Worm (Caenorhabditis elegans) whole organism, L4 larva: Measurements from ENCODE around the gene srz-70.

ENCODE experiments used
- F26F4.8 ChIP-seq: fragments of 200-800 bp; sonication (Bioruptor generic); conservative IDR thresholded peaks from 2 replicates; pipeline ENCODE4 v1.3.6; 2022; ENCODE audit warnings: missing genetic modification characterization, missing compliant biosample characterization
- R02D3.7 ChIP-seq: fragments of 150-350 bp; sonication (generic microtip); optimal IDR thresholded peaks from 3 replicates; lab custom pipeline; 2014; ENCODE audit warnings: missing biosample characterization, missing genetic modification characterization
- T20F7.1 ChIP-seq: fragments of 200-800 bp; sonication (Bioruptor generic); optimal IDR thresholded peaks from 2 replicates; lab custom pipeline; 2018; ENCODE audit warnings: mild to moderate bottlenecking, missing genetic modification characterization, missing compliant biosample characterization
- Y5F2A.4 ChIP-seq: fragments of 200-800 bp; sonication (Bioruptor generic); optimal IDR thresholded peaks from 2 replicates; lab custom pipeline; 2018; ENCODE audit warnings: mild to moderate bottlenecking, missing genetic modification characterization, missing compliant biosample characterization
- ZK337.2 ChIP-seq: fragments of 200-800 bp; sonication (Bioruptor generic); IDR thresholded peaks from 2 replicates; pipeline ENCODE4 v1.3.6; 2022; ENCODE audit warnings: missing genetic modification reagents, missing genetic modification characterization, missing compliant biosample characterization
- aha-1 ChIP-seq: fragments of 150-350 bp; peaks from one replicate; lab custom pipeline; 2014; ENCODE audit warnings: missing biosample characterization, missing genetic modification characterization
- arid-1 ChIP-seq: fragments of 200-800 bp; sonication (Bioruptor generic); conservative IDR thresholded peaks from 2 replicates; pipeline ENCODE4 v1.3.6; 2022; ENCODE audit warnings: missing genetic modification reagents, missing genetic modification characterization, missing compliant biosample characterization
- ceh-20 ChIP-seq: fragments of 200-800 bp; sonication (Bioruptor generic); IDR thresholded peaks from 2 replicates; pipeline ENCODE4 v1.3.6; 2022; ENCODE audit warnings: missing genetic modification reagents, missing genetic modification characterization, missing compliant biosample characterization
- cey-2 ChIP-seq: sonication (generic microtip); optimal IDR thresholded peaks from 3 replicates; lab custom pipeline; 2017; ENCODE audit warnings: missing genetic modification characterization, mild to moderate bottlenecking, missing compliant biosample characterization, antibody characterized with exemption, borderline replicate concordance; ENCODE audit not compliant: insufficient read depth
- ctbp-1 ChIP-seq: fragments of 200-800 bp; sonication (Bioruptor generic); IDR thresholded peaks from 2 replicates; pipeline ENCODE4 v1.3.6; 2022; ENCODE audit warnings: missing genetic modification reagents, missing genetic modification characterization, missing compliant biosample characterization
- daf-16 ChIP-seq, 3 experiments: sonication (generic microtip); optimal IDR thresholded peaks; 2 replicates each; lab custom pipeline; 2016 to 2017; ENCODE audit warnings: missing genetic modification characterization in 3 of 3, missing genetic modification reagents in 3 of 3, mild to moderate bottlenecking in 2 of 3, missing compliant biosample characterization in 2 of 3, missing biosample characterization in 1 of 3, moderate library complexity in 1 of 3
- daf-19 ChIP-seq: fragments of 200-800 bp; sonication (Bioruptor generic); conservative IDR thresholded peaks from 2 replicates; pipeline ENCODE4 v1.3.6; 2022; ENCODE audit warnings: missing genetic modification characterization, missing compliant biosample characterization
- duxl-1 ChIP-seq: sonication (generic microtip); optimal IDR thresholded peaks from 2 replicates; lab custom pipeline; 2016; ENCODE audit warnings: mild to moderate bottlenecking, missing genetic modification characterization, moderate library complexity, missing compliant biosample characterization; ENCODE audit not compliant: poor library complexity
- jun-1 ChIP-seq: fragments of 150-350 bp; optimal IDR thresholded peaks from 2 replicates; lab custom pipeline; 2014; ENCODE audit warnings: missing biosample characterization, missing genetic modification reagents, missing genetic modification characterization
- lin-13 ChIP-seq: fragments of 150-350 bp; optimal IDR thresholded peaks from 2 replicates; lab custom pipeline; 2014; ENCODE audit warnings: missing biosample characterization, missing genetic modification reagents, missing genetic modification characterization
- lin-15B ChIP-seq: fragments of 150-350 bp; sonication (generic microtip); optimal IDR thresholded peaks from 3 replicates; lab custom pipeline; 2014; ENCODE audit warnings: missing biosample characterization, missing genetic modification characterization
- lsy-2 ChIP-seq, 2 experiments: fragments of 150-350 bp in 1 of 2; sonication (generic microtip) in 1 of 2; optimal IDR thresholded peaks; 2 replicates each; lab custom pipeline; 2014 to 2017; ENCODE audit warnings: missing biosample characterization in 2 of 2, missing genetic modification characterization in 2 of 2
- madf-9 ChIP-seq: fragments of 200-800 bp; sonication (Bioruptor generic); conservative IDR thresholded peaks from 2 replicates; pipeline ENCODE4 v1.3.6; 2022; ENCODE audit warnings: missing genetic modification reagents, missing genetic modification characterization, missing compliant biosample characterization
- mxl-3 ChIP-seq: fragments of 200-800 bp; sonication (Bioruptor generic); optimal IDR thresholded peaks from 2 replicates; lab custom pipeline; 2018; ENCODE audit warnings: mild to moderate bottlenecking, missing genetic modification characterization, missing compliant biosample characterization
- nhr-237 ChIP-seq: sonication (generic microtip); optimal IDR thresholded peaks from 2 replicates; lab custom pipeline; 2017; ENCODE audit warnings: missing biosample characterization, missing genetic modification characterization
- nhr-25 ChIP-seq: sonication (generic microtip); optimal IDR thresholded peaks from 2 replicates; lab custom pipeline; 2017; ENCODE audit warnings: missing genetic modification characterization, mild to moderate bottlenecking, missing compliant biosample characterization, antibody characterized with exemption, moderate library complexity, borderline replicate concordance; ENCODE audit not compliant: insufficient read depth
- nhr-28 ChIP-seq: fragments of 150-350 bp; optimal IDR thresholded peaks from 2 replicates; lab custom pipeline; 2014; ENCODE audit warnings: missing biosample characterization, missing genetic modification characterization
- nhr-42 ChIP-seq: fragments of 200-800 bp; sonication (Bioruptor generic); IDR thresholded peaks from 2 replicates; pipeline ENCODE4 v1.3.6; 2022; ENCODE audit warnings: missing genetic modification characterization, missing compliant biosample characterization
- nhr-77 ChIP-seq: fragments of 150-350 bp; optimal IDR thresholded peaks from 2 replicates; lab custom pipeline; 2014; ENCODE audit warnings: missing biosample characterization, missing genetic modification characterization
- set-16 ChIP-seq: fragments of 200-800 bp; sonication (Bioruptor generic); IDR thresholded peaks from 2 replicates; pipeline ENCODE4 v1.3.6; 2022; ENCODE audit warnings: missing genetic modification reagents, missing genetic modification characterization, missing compliant biosample characterization
- snpc-1.2 ChIP-seq: fragments of 200-800 bp; sonication (Bioruptor generic); IDR thresholded peaks from 2 replicates; pipeline ENCODE4 v1.3.6; 2022; ENCODE audit warnings: missing genetic modification reagents, missing genetic modification characterization, missing compliant biosample characterization
- snpc-4 ChIP-seq: fragments of 150-350 bp; optimal IDR thresholded peaks from 2 replicates; lab custom pipeline; 2014; ENCODE audit warnings: missing biosample characterization, missing genetic modification characterization
- tra-1 ChIP-seq: fragments of 200-800 bp; sonication (Bioruptor generic); IDR thresholded peaks from 2 replicates; pipeline ENCODE4 v1.3.6; 2022; ENCODE audit warnings: missing genetic modification reagents, missing genetic modification characterization, missing compliant biosample characterization
- unc-62 ChIP-seq, 3 experiments: fragments of 150-350 bp in 1 of 3; sonication (generic microtip); optimal IDR thresholded peaks in 2 of 3; peaks in 1 of 3; 1 replicate in 1 of 3; 2 replicates in 2 of 3; lab custom pipeline; 2014 to 2017; ENCODE audit warnings: missing biosample characterization in 3 of 3, missing genetic modification characterization in 3 of 3, missing genetic modification reagents in 3 of 3, missing genotype in 1 of 3
- vab-7 ChIP-seq: fragments of 200-800 bp; sonication (Bioruptor generic); IDR thresholded peaks from 2 replicates; pipeline ENCODE4 v1.3.6; 2022; ENCODE audit warnings: missing genetic modification reagents, missing genetic modification characterization, missing compliant biosample characterization
- zag-1 ChIP-seq: fragments of 150-350 bp; optimal IDR thresholded peaks from 2 replicates; lab custom pipeline; 2014; ENCODE audit warnings: missing biosample characterization, missing genetic modification characterization
- zip-11 ChIP-seq: fragments of 200-800 bp; sonication (Bioruptor generic); IDR thresholded peaks from 2 replicates; pipeline ENCODE4 v1.3.6; 2022; ENCODE audit warnings: missing genetic modification characterization, missing compliant biosample characterization
- zip-2 ChIP-seq: fragments of 150-350 bp; optimal IDR thresholded peaks from 2 replicates; lab custom pipeline; 2014; ENCODE audit warnings: missing biosample characterization, missing genetic modification characterization

Gene srz-70

DNA sequence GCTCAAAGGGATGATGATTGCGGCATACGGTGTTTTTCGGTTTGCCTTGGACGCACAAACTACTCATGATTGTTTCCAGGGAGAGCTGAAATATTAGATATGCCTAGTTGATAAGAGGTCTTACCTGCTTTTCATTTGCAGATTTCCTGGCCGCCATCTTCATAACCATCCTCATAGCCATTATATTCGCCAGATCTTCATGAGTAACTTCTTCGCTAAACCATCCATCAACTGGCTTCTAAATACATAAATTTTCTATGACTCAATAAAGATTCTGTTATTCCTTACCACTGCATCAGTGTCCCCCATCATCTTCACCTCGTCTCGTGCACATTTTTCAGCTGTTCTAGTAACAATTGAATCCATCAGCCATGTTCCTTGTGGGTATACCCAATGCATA, 36.3 kb downstream of the srz-70 start:
- TF ChIP-seq nhr-28 (tag; lab: Kevin White, UChicago): no peak
- TF ChIP-seq aha-1 (tag; lab: Kevin White, UChicago): peak; percentile 95
- no peak for TF ChIP-seq snpc-1.2 (GFP tag; lab: Robert Waterston, UW)
- no peak for TF ChIP-seq duxl-1 (tag; lab: Kevin White, UChicago)
- TF ChIP-seq vab-7 (GFP tag; lab: Robert Waterston, UW): no peak
- TF ChIP-seq tra-1 (GFP tag; lab: Robert Waterston, UW): no peak

DNA sequence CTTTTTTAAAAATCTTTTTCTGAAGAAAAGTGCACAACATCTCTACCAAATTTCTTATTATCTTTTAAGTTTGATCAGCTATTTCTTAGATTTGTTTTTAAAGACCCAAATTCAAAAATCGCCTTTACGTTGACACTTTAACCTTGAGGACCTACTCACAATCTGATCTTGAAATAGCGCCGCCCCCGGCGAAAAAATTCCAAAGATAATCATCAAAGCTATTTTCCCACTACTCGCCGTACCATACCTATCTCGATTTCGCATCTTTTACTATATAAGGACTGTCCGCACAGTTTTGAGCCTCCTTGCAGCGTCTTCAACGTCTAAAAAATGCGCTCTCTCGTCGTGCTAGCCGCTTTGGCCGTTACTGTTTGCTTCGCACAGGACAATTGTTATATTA, 38.0 kb downstream of the srz-70 start, which contains the start of gene grd-10:
Gene grd-10, plus strand, starts transcription at position 208 of the 400 bp plus-strand sequence.
- no peak for TF ChIP-seq Y5F2A.4
- no peak for TF ChIP-seq ctbp-1 (GFP tag; lab: Robert Waterston, UW)
- TF ChIP-seq F26F4.8: no peak
- TF ChIP-seq jun-1 (tag; lab: Kevin White, UChicago): no peak
- no peak for TF ChIP-seq lin-13 (GFP tag; lab: Kevin White, UChicago)
- TF ChIP-seq set-16 (GFP tag; lab: Robert Waterston, UW): no peak
- no peak for TF ChIP-seq nhr-237 (tag; lab: Kevin White, UChicago)
- TF ChIP-seq snpc-4 (tag; lab: Kevin White, UChicago): no peak
- no peak for TF ChIP-seq zip-2 (tag; lab: Kevin White, UChicago)
- no peak for TF ChIP-seq zip-11 (GFP tag; lab: Robert Waterston, UW)
- TF ChIP-seq mxl-3: no peak
- no peak for TF ChIP-seq daf-16 (GFP tag; optimal IDR thresholded peaks at IDR 0.05; lab: Kevin White, UChicago)
- no peak for TF ChIP-seq daf-16 (tag; optimal IDR thresholded peaks at IDR 0.05; lab: Kevin White, UChicago)
- no peak for TF ChIP-seq nhr-42 (GFP tag; lab: Robert Waterston, UW)
- no peak for TF ChIP-seq zag-1
- TF ChIP-seq lsy-2 (tag; optimal IDR thresholded peaks at IDR 0.05; lab: Kevin White, UChicago): no peak
- TF ChIP-seq lin-15B (tag; lab: Kevin White, UChicago): no peak
- no peak for TF ChIP-seq nhr-28 (tag; lab: Kevin White, UChicago)
- no peak for TF ChIP-seq nhr-77 (tag; lab: Kevin White, UChicago)
- TF ChIP-seq, all 104 proteins: peak for 0

DNA sequence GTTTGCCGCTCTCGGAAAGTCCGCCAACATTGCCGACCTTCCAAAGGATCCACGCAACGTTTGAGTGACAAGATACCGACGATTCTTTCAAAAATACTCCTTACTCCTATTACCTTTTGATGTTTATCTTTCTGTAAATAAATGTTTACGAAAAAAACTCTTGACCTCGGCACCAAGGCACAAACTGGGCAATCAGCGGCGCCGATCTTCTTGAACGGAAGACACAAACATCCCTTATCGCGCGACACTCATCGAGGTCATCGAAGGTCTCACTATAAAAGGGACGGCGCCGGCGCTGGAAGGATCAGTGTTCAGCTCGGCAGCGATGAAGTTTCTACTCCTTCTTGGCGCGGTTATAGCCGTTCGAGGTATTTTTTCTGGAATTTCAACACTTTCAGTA, 39.5 kb downstream of the srz-70 start, which contains the start of gene grd-3:
Gene grd-3, plus strand, starts transcription at position 302 of the 400 bp plus-strand sequence.
- TF ChIP-seq R02D3.7 (tag; lab: Kevin White, UChicago): no peak
- no peak for TF ChIP-seq madf-9
- no peak for TF ChIP-seq ZK337.2 (GFP tag; lab: Robert Waterston, UW)
- no peak for TF ChIP-seq daf-19 (GFP tag; lab: Robert Waterston, UW)
- TF ChIP-seq jun-1 (tag; lab: Kevin White, UChicago): no peak
- no peak for TF ChIP-seq ceh-20
- no peak for TF ChIP-seq cey-2 (tag; lab: Kevin White, UChicago)
- TF ChIP-seq T20F7.1 (GFP tag; lab: Kevin White, UChicago): no peak

DNA sequence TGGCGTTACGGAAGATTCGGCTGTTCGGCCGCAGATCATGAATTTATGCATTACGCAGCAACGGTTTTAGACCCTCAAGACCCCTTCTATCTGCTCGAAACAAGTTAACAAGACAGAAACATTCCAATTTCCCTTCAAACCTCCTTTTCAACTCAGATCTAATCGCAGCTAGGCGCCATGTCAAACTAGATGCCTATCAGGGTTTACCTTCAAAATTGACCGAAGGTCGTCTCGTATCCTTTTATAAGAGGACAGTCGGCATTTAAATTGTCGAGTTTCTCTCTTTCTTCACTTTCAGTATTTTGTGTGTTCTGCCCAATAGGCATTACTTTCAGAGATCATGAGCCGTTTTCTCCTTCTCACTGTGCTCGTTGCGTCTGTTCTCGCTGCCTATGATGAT, 40.8 kb downstream of the srz-70 start, which contains the start of gene grd-13:
Gene grd-13, plus strand, starts transcription at position 291 of the 400 bp plus-strand sequence.
- TF ChIP-seq tra-1 (GFP tag; lab: Robert Waterston, UW) (no peak), unc-62 (GFP tag; optimal IDR thresholded peaks at IDR 0.05 in 1 of 2; lab: Kevin White, UChicago) (peak in 1 of 2 experiments; percentile 32), unc-62 (tag; optimal IDR thresholded peaks at IDR 0.05; lab: Kevin White, UChicago) (no peak), arid-1 (GFP tag; lab: Robert Waterston, UW) (no peak), nhr-25 (tag; lab: Kevin White, UChicago) (no peak), Y5F2A.4 (no peak)
